Worm (Caenorhabditis elegans): Measurements from ENCODE around the gene unc-3.

unc-3 gene

DNA sequence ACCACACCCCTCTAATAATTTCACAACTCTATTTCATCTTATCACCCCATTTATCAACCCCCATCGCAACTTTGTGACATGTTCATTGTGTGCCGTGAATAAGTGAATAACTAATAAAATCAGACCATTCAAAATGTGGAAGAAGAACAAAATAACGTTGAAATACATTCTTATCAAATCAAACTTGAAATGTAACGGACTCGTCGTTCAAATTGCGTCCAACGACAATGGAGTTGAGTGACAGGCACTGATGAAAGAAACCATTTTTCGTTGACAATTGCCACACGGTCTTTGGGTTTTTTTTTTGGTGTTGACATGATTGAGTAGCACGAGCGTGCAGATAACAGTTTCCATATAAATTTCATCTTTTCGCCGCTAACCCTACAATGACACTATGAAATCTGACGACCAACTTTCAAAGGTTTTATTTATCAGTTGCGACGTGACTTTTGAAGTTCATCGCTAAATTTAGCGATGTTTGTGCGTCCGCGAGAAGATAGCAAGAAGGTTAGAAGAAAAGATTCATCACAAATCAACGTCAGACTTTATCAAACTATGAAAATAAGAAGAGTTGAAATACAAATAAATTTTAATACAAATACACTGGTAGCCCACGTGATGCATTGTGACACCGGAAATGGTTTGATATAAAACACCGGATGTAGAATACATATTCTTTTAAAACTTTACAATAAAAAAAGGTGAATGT is 10.2 kb downstream of the unc-3 start (continued):
- no peak for TF ChIP-seq ztf-3 (GFP tag; optimal IDR thresholded peaks at IDR 0.05)
- no peak for TF ChIP-seq fkh-3 (tag; optimal IDR thresholded peaks at IDR 0.05)
- TF ChIP-seq hsf-1 (GFP tag; IDR thresholded peaks at IDR 0.05): no peak
- TF ChIP-seq lin-40 (tag; optimal IDR thresholded peaks at IDR 0.05): peak; percentile 70
- TF ChIP-seq mes-4 (tag; optimal IDR thresholded peaks at IDR 0.05): no peak
- no peak for TF ChIP-seq repo-1 (tag; optimal IDR thresholded peaks at IDR 0.05)
- no peak for TF ChIP-seq bed-1 (GFP tag; IDR thresholded peaks at IDR 0.05)
- TF ChIP-seq pha-4 (tag; optimal IDR thresholded peaks at IDR 0.05): no peak
- TF ChIP-seq aptf-2 (GFP tag; conservative IDR thresholded peaks at IDR 0.05): no peak
- peak; percentile 82 for TF ChIP-seq atf-7 (tag; optimal IDR thresholded peaks at IDR 0.05)
- TF ChIP-seq F10E7.11 (tag; optimal IDR thresholded peaks at IDR 0.05): no peak
- TF ChIP-seq nhr-80 (tag; optimal IDR thresholded peaks at IDR 0.05): peak; percentile 99
- no peak for TF ChIP-seq lsl-1 (GFP tag; optimal IDR thresholded peaks at IDR 0.05)
- TF ChIP-seq nfyb-1 (GFP tag; IDR thresholded peaks at IDR 0.05): no peak
- TF ChIP-seq ekl-4 (GFP tag; IDR thresholded peaks at IDR 0.05): no peak
- TF ChIP-seq lin-35 (GFP tag; optimal IDR thresholded peaks at IDR 0.05): no peak
- TF ChIP-seq B0336.3 (GFP tag; IDR thresholded peaks at IDR 0.05): peak; percentile 72

ce11 chrX:14786821-14787556 is 13.7 kb downstream of the unc-3 start:
- TF ChIP-seq lin-40 (tag; optimal IDR thresholded peaks at IDR 0.05): peak; percentile 5
- no peak for TF ChIP-seq ets-4 (GFP tag; optimal IDR thresholded peaks at IDR 0.05)
- TF ChIP-seq somi-1 (GFP tag; optimal IDR thresholded peaks at IDR 0.05): peak; percentile 19
- TF ChIP-seq nhr-80 (tag; optimal IDR thresholded peaks at IDR 0.05): peak; percentile 35
- TF ChIP-seq ceh-91 (GFP tag; IDR thresholded peaks at IDR 0.05): no peak

- TF ChIP-seq egl-44 (GFP tag; IDR thresholded peaks at IDR 0.05) (no peak), ceh-91 (GFP tag; IDR thresholded peaks at IDR 0.05) (no peak), rpc-1 (optimal IDR thresholded peaks at IDR 0.05) (no peak), rpc-1 (tag; optimal IDR thresholded peaks at IDR 0.05) (no peak), hsf-1 (GFP tag; IDR thresholded peaks at IDR 0.05) (0 out of 2 replicates have a peak, but pooled peaks have one; percentile 37), zfh-2 (GFP tag; conservative IDR thresholded peaks at IDR 0.05) (no peak), ztf-18 (tag; optimal IDR thresholded peaks at IDR 0.05) (no peak)
These were observed 14.2 kb downstream of the unc-3 start for ce11 chrX:14787557-14787932.

DNA sequence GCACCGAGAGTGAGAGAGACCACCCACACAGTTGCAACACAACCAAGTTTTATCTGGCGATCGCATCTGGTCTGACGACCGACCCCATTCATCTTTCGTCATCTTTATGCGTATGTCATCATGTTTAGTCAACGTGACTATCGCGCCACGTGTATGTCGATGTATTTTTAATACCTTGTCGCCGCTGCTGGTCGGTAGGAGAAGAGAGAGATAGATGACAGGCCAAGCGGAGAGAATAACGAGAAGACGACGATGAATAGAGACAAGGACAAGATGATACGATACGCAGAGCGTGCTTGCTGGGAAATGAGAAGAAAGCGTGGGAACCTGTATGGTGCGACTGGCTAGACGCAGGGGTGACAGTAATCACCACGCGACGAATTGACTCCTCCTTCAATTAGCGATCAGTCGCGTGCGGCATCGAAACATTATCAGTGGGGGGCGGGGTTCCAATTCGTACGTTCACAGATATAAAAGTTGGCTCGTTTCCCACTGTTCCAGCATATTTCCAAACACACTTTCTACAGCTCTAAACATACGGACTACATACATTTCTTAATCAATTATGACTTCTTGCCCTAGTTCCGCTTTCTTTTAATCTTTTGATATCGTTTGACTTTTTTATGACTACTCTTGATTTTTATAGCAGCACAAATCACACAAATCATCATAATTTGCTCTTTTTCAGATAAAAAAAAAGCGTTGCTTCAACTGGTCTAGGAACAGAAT is 17.1 kb downstream of the unc-3 start, which contains the start of gene tatn-1:
TSS of gene tatn-1 (plus strand) at position 689 of the 729 bp plus-strand sequence.
- no peak for TF ChIP-seq attf-6 (GFP tag; IDR thresholded peaks at IDR 0.05)
- TF ChIP-seq unc-62 (GFP tag; optimal IDR thresholded peaks at IDR 0.05): peak; percentile 84
- TF ChIP-seq lin-35 (GFP tag; optimal IDR thresholded peaks at IDR 0.05): no peak
- TF ChIP-seq F55B11.4 (tag; optimal IDR thresholded peaks at IDR 0.05; ENCODE audit: borderline replicate concordance, insufficient read depth): no peak
- no peak for TF ChIP-seq bed-2 (GFP tag; IDR thresholded peaks at IDR 0.05)
- no peak for TF ChIP-seq sptf-2 (GFP tag; optimal IDR thresholded peaks at IDR 0.05)
- no peak for TF ChIP-seq hlh-26 (GFP tag; conservative IDR thresholded peaks at IDR 0.05)
- TF ChIP-seq atf-7 (tag; optimal IDR thresholded peaks at IDR 0.05): peak; percentile 94
- TF ChIP-seq lir-1 (GFP tag; conservative IDR thresholded peaks at IDR 0.05): 0 out of 2 replicates have a peak, but pooled peaks have one; percentile 9
- no peak for TF ChIP-seq pbrm-1 (GFP tag; IDR thresholded peaks at IDR 0.05)
- no peak for TF ChIP-seq F10E7.11 (tag; optimal IDR thresholded peaks at IDR 0.05)
- TF ChIP-seq egl-44 (GFP tag; IDR thresholded peaks at IDR 0.05): peak; percentile 74; the same call in 1 of the 2 replicates
- peak; percentile 60 for TF ChIP-seq madf-10 (tag; optimal IDR thresholded peaks at IDR 0.05)
- TF ChIP-seq F57C9.4 (tag; optimal IDR thresholded peaks at IDR 0.05): no peak
- no peak for TF ChIP-seq nhr-120 (GFP tag; IDR thresholded peaks at IDR 0.05)
- TF ChIP-seq madf-6 (GFP tag; IDR thresholded peaks at IDR 0.05): no peak
- no peak for TF ChIP-seq lag-1 (GFP tag; IDR thresholded peaks at IDR 0.05)
- TF ChIP-seq cebp-2 (GFP tag; IDR thresholded peaks at IDR 0.05): no peak
- TF ChIP-seq lsl-1 (GFP tag; optimal IDR thresholded peaks at IDR 0.05): no peak
- TF ChIP-seq zfh-2 (GFP tag; conservative IDR thresholded peaks at IDR 0.05): peak; percentile 70; the same call in 1 of the 2 replicates
- TF ChIP-seq gei-17 (GFP tag; optimal IDR thresholded peaks at IDR 0.05): peak; percentile 18
- no peak for TF ChIP-seq ceh-100 (GFP tag; IDR thresholded peaks at IDR 0.05)
